Worm (Caenorhabditis elegans): ENCODE data around the gene zig-8.

Gene zig-8

DNA sequence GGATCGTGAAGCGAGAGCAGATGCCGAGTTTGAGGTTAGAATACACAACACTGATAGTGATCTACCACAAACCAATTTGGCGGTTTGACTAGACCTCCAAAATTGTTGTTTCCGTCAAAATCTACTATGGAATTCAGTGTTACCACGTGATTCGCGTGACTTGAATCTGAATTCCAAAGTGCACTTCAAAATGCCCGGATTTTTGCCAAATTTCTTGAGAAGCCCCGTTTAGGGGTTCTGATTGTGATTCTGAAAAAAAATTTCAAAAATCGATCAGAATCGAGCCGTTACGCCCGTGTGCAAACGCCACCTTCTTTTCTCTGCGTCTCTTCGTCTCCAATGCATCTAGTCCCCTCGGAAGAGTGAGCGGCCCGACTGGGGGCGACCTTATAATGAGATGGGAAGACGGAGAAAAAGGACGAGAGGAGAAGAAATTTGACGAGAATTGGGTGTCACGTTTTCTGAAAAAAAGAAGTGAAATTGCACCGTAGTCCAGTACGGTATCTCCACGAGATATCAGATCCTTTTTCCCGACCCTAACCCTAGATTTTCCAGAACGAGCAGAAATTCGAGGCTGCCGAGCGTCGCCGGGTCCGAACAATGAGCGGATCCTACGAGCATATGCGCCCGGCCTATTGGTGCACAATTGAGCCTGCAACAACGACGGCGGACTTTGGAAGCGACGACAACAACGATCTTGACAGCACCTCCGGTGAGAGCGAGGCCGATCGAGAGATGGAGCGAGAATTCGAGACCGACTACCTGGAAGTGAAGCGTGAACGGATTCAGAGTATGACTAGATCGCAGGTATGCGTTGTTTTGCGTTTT is 48.0 kb upstream of the zig-8 start (continued):
- peak; percentile 21 for TF ChIP-seq C16A3.4 (tag; optimal IDR thresholded peaks at IDR 0.05)
- TF ChIP-seq pag-3 (tag; optimal IDR thresholded peaks at IDR 0.05; ENCODE audit: borderline replicate concordance, insufficient read depth): no peak
- TF ChIP-seq alr-1 (tag; optimal IDR thresholded peaks at IDR 0.05; ENCODE audit: borderline replicate concordance): no peak
- peak; percentile 31 for TF ChIP-seq snu-23 (GFP tag; optimal IDR thresholded peaks at IDR 0.05)
- TF ChIP-seq skn-1 (tag; optimal IDR thresholded peaks at IDR 0.05): no peak
- TF ChIP-seq mab-9 (GFP tag; IDR thresholded peaks at IDR 0.05): no peak
- 0 out of 2 replicates have a peak, but pooled peaks have one; percentile 6 for TF ChIP-seq nhr-19 (GFP tag; conservative IDR thresholded peaks at IDR 0.05)
- no peak for TF ChIP-seq sup-37 (GFP tag; optimal IDR thresholded peaks at IDR 0.05)

DNA sequence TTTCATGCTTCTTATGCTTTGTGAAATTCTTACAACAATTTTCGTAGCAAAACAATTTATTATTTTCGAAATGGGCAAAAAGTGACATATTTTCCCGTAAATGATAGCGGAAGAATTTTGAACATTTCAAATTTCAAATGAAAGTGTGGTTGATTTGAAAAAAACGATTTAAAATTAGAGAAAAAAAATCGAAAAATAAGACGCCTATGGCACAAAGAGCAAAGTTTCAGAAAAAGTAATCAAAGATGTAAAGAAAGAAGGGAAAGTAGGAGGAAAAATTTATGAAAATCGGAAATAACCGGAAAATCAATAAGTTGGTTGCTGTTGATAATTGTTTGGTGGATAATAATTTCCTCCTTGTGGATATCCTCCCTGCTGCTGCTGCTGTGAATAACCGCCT is 32.2 kb upstream of the zig-8 start:
- TF ChIP-seq mab-9 (GFP tag; IDR thresholded peaks at IDR 0.05): no peak
- TF ChIP-seq nhr-77 (tag; optimal IDR thresholded peaks at IDR 0.05): no peak
- no peak for TF ChIP-seq unc-62 (GFP tag; optimal IDR thresholded peaks at IDR 0.05)
- TF ChIP-seq pag-3 (tag; optimal IDR thresholded peaks at IDR 0.05; ENCODE audit: borderline replicate concordance, insufficient read depth): no peak
- TF ChIP-seq mdl-1 (tag; optimal IDR thresholded peaks at IDR 0.05): no peak
- TF ChIP-seq rnt-1 (tag; optimal IDR thresholded peaks at IDR 0.05): no peak
- TF ChIP-seq ceh-90 (tag; optimal IDR thresholded peaks at IDR 0.05): no peak
- no peak for TF ChIP-seq lin-14 (GFP tag; optimal IDR thresholded peaks at IDR 0.05)
- no peak for TF ChIP-seq fkh-4 (tag; optimal IDR thresholded peaks at IDR 0.05; ENCODE audit: borderline replicate concordance)
- no peak for TF ChIP-seq ets-5 (GFP tag; IDR thresholded peaks at IDR 0.05)
- no peak for TF ChIP-seq ces-1 (GFP tag; optimal IDR thresholded peaks at IDR 0.05)
- no peak for TF ChIP-seq lsy-2 (tag; optimal IDR thresholded peaks at IDR 0.05)
- TF ChIP-seq nhr-12 (tag; optimal IDR thresholded peaks at IDR 0.05): no peak
- no peak for TF ChIP-seq C34B4.2 (tag; optimal IDR thresholded peaks at IDR 0.05)
- no peak for TF ChIP-seq C04F5.9 (tag; optimal IDR thresholded peaks at IDR 0.05)
- no peak for TF ChIP-seq blmp-1 (tag; optimal IDR thresholded peaks at IDR 0.05)
- TF ChIP-seq nhr-19 (GFP tag; conservative IDR thresholded peaks at IDR 0.05): no peak
- TF ChIP-seq lin-15B (tag; optimal IDR thresholded peaks at IDR 0.05): no peak

DNA sequence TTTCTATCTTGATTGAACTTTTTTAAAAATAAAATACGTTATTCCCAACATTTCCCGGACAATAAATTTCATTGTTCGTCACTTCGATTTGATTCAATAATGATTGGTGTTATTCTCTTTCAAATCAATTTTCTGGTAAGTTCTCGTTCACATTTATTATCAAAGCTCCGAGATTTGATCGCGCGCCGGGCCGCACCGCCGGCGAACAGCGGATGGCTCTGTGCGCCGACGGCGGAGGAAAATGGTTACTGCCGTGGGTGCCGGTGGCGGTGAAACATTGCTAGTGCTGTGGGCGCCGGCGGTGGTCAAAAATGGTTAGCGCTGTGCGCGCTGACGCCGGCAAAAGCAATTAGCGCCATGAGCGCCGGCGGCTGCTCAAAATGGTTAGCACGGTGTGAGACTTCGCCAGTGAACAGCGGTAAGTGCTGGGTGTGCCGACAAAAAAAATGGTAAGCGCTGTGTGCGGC is 28.5 kb upstream of the zig-8 start, which contains the start of gene Y39E4B.13:
Y39E4B.13 (plus strand) TSS at position 51 of the 467 bp plus-strand sequence.
- TF ChIP-seq nhr-19 (GFP tag; conservative IDR thresholded peaks at IDR 0.05): no peak
- no peak for TF ChIP-seq nhr-76 (tag; optimal IDR thresholded peaks at IDR 0.05)
- no peak for TF ChIP-seq fkh-10 (GFP tag; optimal IDR thresholded peaks at IDR 0.05)
- no peak for TF ChIP-seq egl-27 (tag; optimal IDR thresholded peaks at IDR 0.05)
- no peak for TF ChIP-seq fkh-4 (tag; optimal IDR thresholded peaks at IDR 0.05; ENCODE audit: borderline replicate concordance)
- no peak for TF ChIP-seq unc-98 (GFP tag; IDR thresholded peaks at IDR 0.05)
- no peak for TF ChIP-seq snpc-4 (tag; optimal IDR thresholded peaks at IDR 0.05)
- no peak for TF ChIP-seq rnt-1 (tag; optimal IDR thresholded peaks at IDR 0.05)
- TF ChIP-seq ama-1 (optimal IDR thresholded peaks at IDR 0.05): no peak
- no peak for TF ChIP-seq nhr-85 (tag)

DNA sequence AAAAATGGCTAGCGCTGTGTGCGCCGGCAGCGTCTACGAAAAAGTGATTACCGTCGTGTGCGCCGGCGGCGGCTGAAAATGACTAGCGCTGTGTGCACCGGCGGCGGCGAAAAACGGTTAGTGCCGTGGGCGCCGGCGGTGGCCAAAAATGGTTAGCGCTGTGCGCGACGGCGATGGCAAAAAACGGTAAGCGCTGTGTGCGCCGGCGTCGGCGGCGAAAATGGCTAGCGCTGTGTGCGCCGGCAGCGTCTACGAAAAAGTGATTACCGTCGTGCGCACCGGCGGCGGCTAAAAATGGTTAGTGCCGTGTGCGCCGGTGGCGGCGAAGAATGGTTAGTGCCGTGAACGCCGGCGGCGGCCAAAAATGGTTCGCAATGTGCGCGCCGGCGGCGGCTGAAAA is 27.3 kb upstream of the zig-8 start:
- TF ChIP-seq swsn-7 (tag; optimal IDR thresholded peaks at IDR 0.05) (no peak), zag-1 (tag; optimal IDR thresholded peaks at IDR 0.05) (no peak), nhr-84 (tag; optimal IDR thresholded peaks at IDR 0.05) (no peak), ceh-8 (GFP tag; optimal IDR thresholded peaks at IDR 0.05) (no peak), ets-5 (GFP tag; IDR thresholded peaks at IDR 0.05) (no peak), lin-13 (GFP tag; optimal IDR thresholded peaks at IDR 0.05) (no peak), snu-23 (GFP tag; optimal IDR thresholded peaks at IDR 0.05) (no peak), efl-3 (GFP tag; optimal IDR thresholded peaks at IDR 0.05) (no peak), zip-4 (GFP tag; optimal IDR thresholded peaks at IDR 0.05) (no peak), nhr-28 (tag; optimal IDR thresholded peaks at IDR 0.05) (no peak), lsy-2 (tag; optimal IDR thresholded peaks at IDR 0.05) (no peak)
